Fruit fly (Drosophila melanogaster) whole organism, wandering third instar larva: ENCODE results near the gene CG12517.

ENCODE experiments used
- CG32264 ChIP-seq: fragments of 200-800 bp; sonication (Bioruptor generic); optimal IDR thresholded peaks from 2 replicates; lab custom pipeline; 2016; ENCODE audit warnings: missing biosample characterization, missing genetic modification characterization
- CG9705 ChIP-seq: fragments of 200-800 bp; sonication (Bioruptor generic); optimal IDR thresholded peaks from 2 replicates; lab custom pipeline; 2018; ENCODE audit warnings: missing biosample characterization, mild to moderate bottlenecking, missing genetic modification characterization
- CrebA ChIP-seq: fragments of 200-800 bp; sonication (Bioruptor generic); optimal IDR thresholded peaks from 2 replicates; lab custom pipeline; 2016; ENCODE audit warnings: missing biosample characterization, mild to moderate bottlenecking, missing genetic modification characterization, borderline replicate concordance
- Dfd ChIP-seq: fragments of >200 bp; optimal IDR thresholded peaks from 2 replicates; lab custom pipeline; 2017; ENCODE audit warnings: missing biosample characterization, missing genetic modification characterization
- Dif ChIP-seq: fragments of 200-275, 200-300 bp; sonication (Bioruptor generic); optimal IDR thresholded peaks from 2 replicates; lab custom pipeline; 2018; ENCODE audit warnings: missing biosample characterization, missing genetic modification characterization; ENCODE audit not compliant: partially characterized antibody
- GATAd ChIP-seq: sonication (Bioruptor generic); optimal IDR thresholded peaks from 2 replicates; lab custom pipeline; 2016; ENCODE audit warnings: missing biosample characterization, missing genetic modification characterization
- Hnf4 ChIP-seq: fragments of 200-800 bp; sonication (Bioruptor generic); optimal IDR thresholded peaks from 2 replicates; lab custom pipeline; 2016; ENCODE audit warnings: missing biosample characterization, mild to moderate bottlenecking, missing genetic modification characterization
- Hr83 ChIP-seq: fragments of 200-300 bp; sonication (Bioruptor generic); optimal IDR thresholded peaks from 2 replicates; lab custom pipeline; 2016; ENCODE audit warnings: missing biosample characterization, mild to moderate bottlenecking, missing genetic modification characterization, moderate library complexity; ENCODE audit not compliant: poor library complexity, severe bottlenecking
- Jra ChIP-seq: sonication (Bioruptor generic); optimal IDR thresholded peaks from 2 replicates; lab custom pipeline; 2016; ENCODE audit warnings: missing biosample characterization, missing genetic modification characterization
- Mio ChIP-seq: sonication (Bioruptor generic); optimal IDR thresholded peaks from 2 replicates; lab custom pipeline; 2016; ENCODE audit warnings: missing biosample characterization, missing genetic modification characterization
- Myc ChIP-seq: fragments of >200 bp; optimal IDR thresholded peaks from 2 replicates; lab custom pipeline; 2017
- N ChIP-seq: fragments of >200 bp; optimal IDR thresholded peaks from 2 replicates; lab custom pipeline; 2018; ENCODE audit warnings: missing biosample characterization, missing external identifiers, missing genetic modification characterization
- OdsH ChIP-seq: fragments of 200-800 bp; sonication (Bioruptor generic); optimal IDR thresholded peaks from 2 replicates; lab custom pipeline; 2016; ENCODE audit warnings: missing biosample characterization, mild to moderate bottlenecking, missing genetic modification characterization
- Rel ChIP-seq, 2 experiments: fragments of 200-800 bp; sonication (Bioruptor generic) in 1 of 2; optimal IDR thresholded peaks; 2 replicates in 1 of 2; 3 replicates in 1 of 2; lab custom pipeline; 2016 to 2019; ENCODE audit warnings: mild to moderate bottlenecking in 2 of 2, missing biosample characterization in 2 of 2, missing genetic modification characterization in 2 of 2, moderate library complexity in 1 of 2
- Sp1 ChIP-seq: fragments of 200-800 bp; sonication (Bioruptor generic); optimal IDR thresholded peaks from 3 replicates; lab custom pipeline; 2019; ENCODE audit warnings: missing biosample characterization, mild to moderate bottlenecking, missing genetic modification characterization, moderate library complexity
- Vsx2 ChIP-seq: fragments of 200-300, 225-300 bp; sonication (Bioruptor generic); optimal IDR thresholded peaks from 2 replicates; lab custom pipeline; 2018; ENCODE audit warnings: missing biosample characterization, missing genetic modification characterization; ENCODE audit not compliant: partially characterized antibody
- brk ChIP-seq: fragments of 200-800 bp; sonication (Bioruptor generic); optimal IDR thresholded peaks from 2 replicates; lab custom pipeline; 2016; ENCODE audit warnings: missing biosample characterization, mild to moderate bottlenecking, missing genetic modification characterization
- dl ChIP-seq, 2 experiments: fragments of 175-275, 200-275 bp in 1 of 2; fragments of 200-275 bp in 1 of 2; sonication (Bioruptor generic); optimal IDR thresholded peaks; lab custom pipeline; 2018; ENCODE audit warnings: mild to moderate bottlenecking in 2 of 2, missing biosample characterization in 2 of 2, missing genetic modification characterization in 2 of 2, moderate library complexity in 2 of 2; ENCODE audit not compliant: partially characterized antibody in 2 of 2, insufficient read depth in 1 of 2
- dsf ChIP-seq: sonication (Bioruptor generic); optimal IDR thresholded peaks from 2 replicates; lab custom pipeline; 2016; ENCODE audit warnings: missing biosample characterization, missing genetic modification characterization, borderline replicate concordance
- ey ChIP-seq: fragments of 200-800 bp; sonication (Bioruptor generic); optimal IDR thresholded peaks from 2 replicates; lab custom pipeline; 2016; ENCODE audit warnings: missing biosample characterization, missing genetic modification characterization
- foxo ChIP-seq, 2 experiments: fragments of 200-800 bp; sonication (Bioruptor generic); optimal IDR thresholded peaks; 2 replicates in 1 of 2; 3 replicates in 1 of 2; lab custom pipeline; 2016 to 2017; ENCODE audit warnings: missing biosample characterization in 2 of 2, missing genetic modification characterization in 2 of 2
- fru ChIP-seq: fragments of 200-800 bp; sonication (Bioruptor generic); optimal IDR thresholded peaks from 3 replicates; lab custom pipeline; 2016; ENCODE audit warnings: missing biosample characterization, mild to moderate bottlenecking, missing genetic modification characterization
- h ChIP-seq: fragments of 200-800 bp; sonication (Bioruptor generic); optimal IDR thresholded peaks from 3 replicates; lab custom pipeline; 2016; ENCODE audit warnings: missing biosample characterization, mild to moderate bottlenecking, missing genetic modification characterization
- jim ChIP-seq: fragments of 175-275, 200-325 bp; sonication (Bioruptor generic); optimal IDR thresholded peaks from 2 replicates; lab custom pipeline; 2016; ENCODE audit warnings: missing biosample characterization, mild to moderate bottlenecking, missing genetic modification characterization
- lola ChIP-seq: fragments of >200 bp; optimal IDR thresholded peaks from 2 replicates; lab custom pipeline; 2017; ENCODE audit warnings: missing biosample characterization, missing genetic modification characterization
- pan ChIP-seq: fragments of >200 bp; optimal IDR thresholded peaks from 2 replicates; lab custom pipeline; 2017
- psq ChIP-seq: fragments of 200-800 bp; sonication (Bioruptor generic); optimal IDR thresholded peaks from 3 replicates; lab custom pipeline; 2017; ENCODE audit warnings: missing biosample characterization, mild to moderate bottlenecking, missing genetic modification characterization, moderate library complexity
- rgr ChIP-seq: fragments of 200-800 bp; sonication (Bioruptor generic); optimal IDR thresholded peaks from 3 replicates; lab custom pipeline; 2016; ENCODE audit warnings: missing biosample characterization, mild to moderate bottlenecking, missing genetic modification characterization
- sage ChIP-seq: fragments of 200-800 bp; sonication (Bioruptor generic); optimal IDR thresholded peaks from 2 replicates; lab custom pipeline; 2016; ENCODE audit warnings: missing biosample characterization, mild to moderate bottlenecking, missing genetic modification characterization
- sv ChIP-seq: fragments of 200-800 bp; sonication (Bioruptor generic); optimal IDR thresholded peaks from 3 replicates; lab custom pipeline; 2016; ENCODE audit warnings: missing biosample characterization, missing genetic modification characterization
- tai ChIP-seq: sonication (Bioruptor generic); optimal IDR thresholded peaks from 2 replicates; lab custom pipeline; 2016; ENCODE audit warnings: missing biosample characterization, missing genetic modification characterization
- usp ChIP-seq: fragments of >200 bp; optimal IDR thresholded peaks from 2 replicates; lab custom pipeline; 2017; ENCODE audit warnings: missing biosample characterization, missing genetic modification characterization
- woc ChIP-seq: sonication (Bioruptor generic); optimal IDR thresholded peaks from 2 replicates; lab custom pipeline; 2016; ENCODE audit warnings: missing biosample characterization, mild to moderate bottlenecking, missing genetic modification characterization

The CG12517 gene

DNA sequence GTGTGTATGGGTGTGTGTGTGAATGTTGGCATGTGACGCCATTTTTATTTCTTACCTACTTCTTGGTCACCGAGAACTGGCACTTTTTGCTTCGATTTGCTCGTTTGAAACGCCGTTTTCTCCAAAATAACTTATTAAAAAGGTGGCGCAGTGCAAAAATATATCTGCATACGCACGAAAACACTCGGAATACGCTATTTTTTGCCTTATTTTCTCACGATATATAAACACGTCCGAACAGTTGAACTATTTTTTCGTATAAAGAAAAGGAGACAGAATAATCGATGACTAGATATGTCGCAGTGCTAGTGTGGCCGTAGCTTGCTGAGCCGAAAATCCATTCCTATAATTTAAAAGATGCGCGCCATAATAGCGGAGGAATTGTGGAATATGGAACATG is 27.6 kb upstream of the CG12517 start, which contains the start of gene CG6700:
CG6700 (minus strand) TSS at position 272 of the 400 bp plus-strand sequence.
- TF ChIP-seq sage (GFP tag; lab: Kevin White, UChicago), result no peak
- no peak for TF ChIP-seq Jra (GFP tag; lab: Kevin White, UChicago)
- TF ChIP-seq fru (GFP tag; lab: Kevin White, UChicago), result no peak
- TF ChIP-seq Hnf4 (GFP tag; lab: Kevin White, UChicago), result no peak
- TF ChIP-seq GATAd (GFP tag; lab: Kevin White, UChicago), result no peak
- TF ChIP-seq OdsH (GFP tag; lab: Kevin White, UChicago), result peak; percentile 22
- TF ChIP-seq Vsx2 (GFP tag; lab: Kevin White, UChicago), result no peak
- no peak for TF ChIP-seq lola (GFP tag; lab: Kevin White, UChicago)
- TF ChIP-seq Rel (GFP tag; optimal IDR thresholded peaks at IDR 0.05; lab: Kevin White, UChicago), result no peak
- TF ChIP-seq Rel (tag; optimal IDR thresholded peaks at IDR 0.05; lab: Kevin White, UChicago), result no peak
- TF ChIP-seq Mio (GFP tag; lab: Kevin White, UChicago), result no peak
- no peak for TF ChIP-seq dl (GFP tag; optimal IDR thresholded peaks at IDR 0.05; lab: Kevin White, UChicago; ENCODE audit: insufficient read depth in 1 of 2, partially characterized antibody in 2 of 2)
- no peak for TF ChIP-seq dsf (GFP tag; lab: Kevin White, UChicago)
- TF ChIP-seq h (GFP tag; lab: Kevin White, UChicago), result no peak
- TF ChIP-seq Sp1 (GFP tag; lab: Kevin White, UChicago), result no peak
- TF ChIP-seq usp (GFP tag; lab: Kevin White, UChicago), result no peak
- TF ChIP-seq psq, result peak; percentile 43
- TF ChIP-seq N (GFP tag; lab: Kevin White, UChicago), result no peak
- no peak for TF ChIP-seq CG9705 (GFP tag; lab: Kevin White, UChicago)

DNA sequence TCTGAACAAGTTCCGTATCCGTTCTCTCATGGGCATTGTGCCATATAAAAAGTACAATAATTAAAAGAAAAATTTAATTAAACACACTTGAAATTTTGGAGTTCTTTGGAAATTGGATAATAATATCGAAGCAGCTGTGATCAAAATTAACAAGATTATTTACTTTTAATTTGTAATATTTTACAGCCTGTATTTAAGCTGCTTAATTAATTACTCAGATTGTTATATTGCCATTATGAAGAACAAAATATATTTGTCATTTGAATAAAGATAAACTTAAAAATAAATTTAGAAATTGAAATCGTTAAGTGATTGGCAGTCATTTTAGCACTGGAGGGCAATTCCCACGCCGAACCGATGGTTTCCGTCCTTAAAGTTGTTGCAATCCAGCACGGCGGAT is 24.4 kb upstream of the CG12517 start, which contains the start of the genes CG17139 and CG17140:
CG17139 (minus strand) TSS at position 101 of the 400 bp plus-strand sequence.
CG17140 (minus strand) TSS at position 101 of the 400 bp plus-strand sequence.
- TF ChIP-seq CG9705 (GFP tag; lab: Kevin White, UChicago) (no peak), h (GFP tag; lab: Kevin White, UChicago) (no peak)

DNA sequence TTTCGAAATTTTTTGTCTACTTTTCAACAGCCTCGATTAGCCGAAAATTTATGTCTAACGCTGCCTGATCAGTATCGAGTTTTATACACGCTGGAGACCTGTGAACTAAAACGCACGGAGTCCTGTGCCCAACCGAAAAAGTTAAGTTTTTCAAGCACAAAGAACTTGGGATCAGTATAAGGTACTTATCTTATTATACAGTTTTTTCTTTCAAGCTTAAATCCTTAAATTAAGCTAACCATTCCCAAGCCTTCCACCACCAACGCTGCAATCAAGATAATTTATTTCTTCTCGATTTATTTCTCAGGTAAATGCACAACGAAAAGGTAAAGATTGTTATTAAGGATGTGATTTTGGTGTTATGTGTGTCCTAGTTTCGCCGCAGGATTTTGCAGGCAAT is 23.0 kb upstream of the CG12517 start, which contains the start of gene Porin2:
Porin2 (minus strand) TSS at position 101 of the 400 bp plus-strand sequence.
- no peak for TF ChIP-seq CG9705 (GFP tag; lab: Kevin White, UChicago)

DNA sequence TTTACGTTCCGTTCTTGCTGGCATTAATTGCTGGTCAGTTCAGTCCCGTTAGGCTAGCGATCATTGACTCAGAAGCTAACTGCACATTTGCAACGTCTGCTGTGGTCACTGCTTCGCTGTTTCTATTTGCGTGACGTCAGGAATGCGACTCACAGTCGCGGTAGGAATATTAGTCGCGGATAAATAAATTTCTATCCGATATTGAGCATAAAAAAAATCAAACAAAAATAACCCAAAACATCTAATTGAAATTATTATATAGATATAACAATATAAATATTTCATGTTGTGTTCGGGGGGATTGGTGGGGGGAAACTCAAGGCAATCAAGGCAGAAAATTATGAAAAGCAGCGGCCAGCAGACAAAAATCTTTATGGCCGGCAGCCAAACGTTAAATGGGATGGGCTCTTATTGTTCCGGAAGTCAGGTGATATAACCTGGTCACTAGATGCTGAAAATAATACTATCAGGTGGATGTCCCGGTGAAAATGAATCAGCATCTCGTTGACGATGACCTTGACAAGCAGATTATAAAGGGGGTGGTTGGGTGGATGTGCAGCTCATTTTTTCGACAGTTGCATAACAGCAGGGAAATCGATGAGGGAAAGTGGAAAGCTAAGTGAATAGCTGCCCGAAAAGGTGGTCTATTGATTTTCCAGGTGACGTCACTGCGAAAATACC is 20.3 kb upstream of the CG12517 start, which contains the start of gene SmydA-3:
SmydA-3 (plus strand) TSS at position 631 of the 681 bp plus-strand sequence.
- no peak for TF ChIP-seq Mio (GFP tag; lab: Kevin White, UChicago)
- TF ChIP-seq dsf (GFP tag; lab: Kevin White, UChicago), result no peak
- no peak for TF ChIP-seq woc
- TF ChIP-seq Jra (GFP tag; lab: Kevin White, UChicago), result no peak
- TF ChIP-seq lola (GFP tag; lab: Kevin White, UChicago), result no peak
- no peak for TF ChIP-seq CG9705 (GFP tag; lab: Kevin White, UChicago)
- no peak for TF ChIP-seq psq
- no peak for TF ChIP-seq Dfd
- TF ChIP-seq h (GFP tag; lab: Kevin White, UChicago), result peak; percentile 18
- no peak for TF ChIP-seq CrebA
- peak; percentile 3 for TF ChIP-seq OdsH (GFP tag; lab: Kevin White, UChicago)
- TF ChIP-seq rgr (GFP tag; lab: Kevin White, UChicago), result peak; percentile 9
- TF ChIP-seq jim (GFP tag; lab: Kevin White, UChicago), result no peak
- no peak for TF ChIP-seq Rel (GFP tag; optimal IDR thresholded peaks at IDR 0.05; lab: Kevin White, UChicago)
- TF ChIP-seq Rel (tag; optimal IDR thresholded peaks at IDR 0.05; lab: Kevin White, UChicago), result no peak
- TF ChIP-seq GATAd (GFP tag; lab: Kevin White, UChicago), result no peak
- TF ChIP-seq foxo (GFP tag; optimal IDR thresholded peaks at IDR 0.05; lab: Kevin White, UChicago), result peak in 1 of 2 experiments; percentile 37
- no peak for TF ChIP-seq Vsx2 (GFP tag; lab: Kevin White, UChicago)
- TF ChIP-seq ey (GFP tag; lab: Kevin White, UChicago), result no peak

DNA sequence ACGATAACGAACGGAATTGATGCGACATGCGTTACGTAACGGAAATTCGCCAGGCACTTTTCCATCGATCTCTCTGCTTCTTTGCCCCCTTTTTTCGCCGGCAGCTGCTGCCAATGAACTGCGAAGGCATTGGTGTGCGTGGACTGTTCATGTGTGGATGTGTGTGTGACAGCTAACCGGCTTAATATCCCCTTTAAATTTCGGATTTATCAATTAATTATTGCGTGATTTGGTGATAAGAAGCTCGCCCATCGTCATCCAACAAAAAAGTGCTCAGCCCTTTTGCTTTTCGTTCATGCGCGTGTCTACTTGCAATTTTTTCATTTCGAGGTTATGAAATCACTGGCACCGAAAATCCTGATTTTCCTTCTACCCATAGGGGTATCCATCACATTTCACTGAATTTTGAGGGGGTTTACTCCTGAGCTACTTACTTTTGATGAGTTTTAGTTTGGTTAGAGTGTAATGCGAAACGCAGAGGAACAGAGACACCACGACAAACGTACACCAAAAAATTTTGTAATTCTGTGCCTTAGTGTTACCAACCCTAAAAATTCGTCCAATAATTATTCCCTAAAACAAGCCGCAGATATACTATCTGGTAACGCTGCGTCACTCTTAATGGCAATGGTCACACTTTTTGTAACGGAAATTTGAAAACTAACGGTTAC is 19.5 kb upstream of the CG12517 start, which contains the start of gene porin:
porin (minus strand) TSS at position 529 of the 671 bp plus-strand sequence.
- TF ChIP-seq h (GFP tag; lab: Kevin White, UChicago) (peak; percentile 27), foxo (GFP tag; optimal IDR thresholded peaks at IDR 0.05; lab: Kevin White, UChicago) (peak in 1 of 2 experiments; percentile 39), Myc (lab: Kevin White, UChicago) (peak; percentile 3), tai (GFP tag; lab: Kevin White, UChicago) (no peak), CrebA (no peak), Hr83 (no peak), lola (GFP tag; lab: Kevin White, UChicago) (no peak), Dfd (no peak), woc (no peak), CG9705 (GFP tag; lab: Kevin White, UChicago) (no peak), CG32264 (no peak), Hnf4 (GFP tag; lab: Kevin White, UChicago) (no peak), dl (GFP tag; optimal IDR thresholded peaks at IDR 0.05; lab: Kevin White, UChicago; ENCODE audit: insufficient read depth in 1 of 2, partially characterized antibody in 2 of 2) (no peak), brk (no peak), N (GFP tag; lab: Kevin White, UChicago) (no peak), Dif (GFP tag; lab: Kevin White, UChicago) (no peak), rgr (GFP tag; lab: Kevin White, UChicago) (peak; percentile 8), sv (no peak), Vsx2 (GFP tag; lab: Kevin White, UChicago) (peak; percentile 26), Mio (GFP tag; lab: Kevin White, UChicago) (no peak), pan (lab: Kevin White, UChicago) (no peak), fru (GFP tag; lab: Kevin White, UChicago) (peak; percentile 18), Jra (GFP tag; lab: Kevin White, UChicago) (peak; percentile 25)
